Fruit fly (Drosophila melanogaster) whole organism, pupa: ENCODE measurements around the gene nudE.

Experiments
- CG10348 ChIP-seq: fragments of 200-800 bp; sonication (Bioruptor generic); IDR thresholded peaks from 2 replicates; pipeline ENCODE4 v1.3.6; 2022; ENCODE audit warnings: missing biosample characterization, missing genetic modification characterization
- CG12605 ChIP-seq: fragments of 200-800 bp; sonication (Bioruptor generic); IDR thresholded peaks from 2 replicates; pipeline ENCODE4 v1.3.6; 2022; ENCODE audit warnings: missing biosample characterization, missing genetic modification characterization
- CG13204 ChIP-seq: fragments of 200-800 bp; sonication (Bioruptor generic); optimal IDR thresholded peaks from 2 replicates; lab custom pipeline; 2018; ENCODE audit warnings: missing biosample characterization, mild to moderate bottlenecking, missing genetic modification characterization, moderate library complexity
- CG14655 ChIP-seq: fragments of 200-800 bp; sonication (Bioruptor generic); optimal IDR thresholded peaks from 3 replicates; lab custom pipeline; 2017; ENCODE audit warnings: mild to moderate bottlenecking, missing biosample characterization, missing genetic modification reagents, missing genetic modification characterization
- CG15710 ChIP-seq: fragments of 200-800 bp; sonication (Bioruptor generic); optimal IDR thresholded peaks from 2 replicates; lab custom pipeline; 2018; ENCODE audit warnings: missing biosample characterization, mild to moderate bottlenecking, missing genetic modification characterization, moderate library complexity
- CG17806 ChIP-seq: fragments of 200-800 bp; sonication (Bioruptor generic); optimal IDR thresholded peaks from 2 replicates; lab custom pipeline; 2018; ENCODE audit warnings: missing biosample characterization, mild to moderate bottlenecking, missing genetic modification characterization, moderate library complexity
- CG32121 ChIP-seq: fragments of 200-800 bp; sonication (Bioruptor generic); IDR thresholded peaks from 2 replicates; pipeline ENCODE4 v1.3.6; 2022; ENCODE audit warnings: missing biosample characterization, missing genetic modification characterization
- CG34367 ChIP-seq: fragments of 200-800 bp; sonication (Bioruptor generic); optimal IDR thresholded peaks from 2 replicates; lab custom pipeline; 2018; ENCODE audit warnings: missing biosample characterization, mild to moderate bottlenecking, missing genetic modification characterization
- CG4496 ChIP-seq: fragments of 200-800 bp; sonication (Bioruptor generic); IDR thresholded peaks from 3 replicates; pipeline ENCODE4 v1.3.6; 2022; ENCODE audit warnings: missing biosample characterization, missing genetic modification characterization
- CG8159 ChIP-seq: fragments of 200-800 bp; sonication (Bioruptor generic); optimal IDR thresholded peaks from 3 replicates; lab custom pipeline; 2018; ENCODE audit warnings: missing biosample characterization, mild to moderate bottlenecking, missing genetic modification characterization, moderate library complexity
- CG8301 ChIP-seq: fragments of 200-800 bp; sonication (Bioruptor generic); optimal IDR thresholded peaks from 2 replicates; lab custom pipeline; 2018; ENCODE audit warnings: missing biosample characterization, mild to moderate bottlenecking, missing genetic modification characterization
- CG9948 ChIP-seq: fragments of 200-800 bp; sonication (Bioruptor generic); optimal IDR thresholded peaks from 2 replicates; lab custom pipeline; 2018; ENCODE audit warnings: missing biosample characterization, mild to moderate bottlenecking, missing genetic modification characterization, moderate library complexity
- D1 ChIP-seq: fragments of 200-800 bp; sonication (Bioruptor generic); optimal IDR thresholded peaks from 2 replicates; lab custom pipeline; 2018; ENCODE audit warnings: missing biosample characterization, mild to moderate bottlenecking, missing genetic modification characterization, moderate library complexity
- EcR ChIP-seq: fragments of 200-800 bp; sonication (Bioruptor generic); optimal IDR thresholded peaks from 3 replicates; lab custom pipeline; 2019; ENCODE audit warnings: missing biosample characterization, missing genetic modification characterization, mild to moderate bottlenecking, moderate library complexity, missing genetic modification reagents
- Ets98B ChIP-seq: fragments of 200-800 bp; sonication (Bioruptor generic); IDR thresholded peaks from 2 replicates; pipeline ENCODE4 v1.3.6; 2022; ENCODE audit warnings: missing biosample characterization, missing genetic modification characterization
- Pif1A ChIP-seq: fragments of 200-800 bp; sonication (Bioruptor generic); optimal IDR thresholded peaks from 3 replicates; lab custom pipeline; 2016; ENCODE audit warnings: missing biosample characterization, missing genetic modification characterization
- Pif1B ChIP-seq: fragments of 200-800 bp; sonication (Bioruptor generic); optimal IDR thresholded peaks from 3 replicates; lab custom pipeline; 2016; ENCODE audit warnings: missing biosample characterization, missing genetic modification characterization
- Snoo ChIP-seq: fragments of 200-800 bp; sonication (Bioruptor generic); optimal IDR thresholded peaks from 3 replicates; lab custom pipeline; 2017; ENCODE audit warnings: missing biosample characterization, mild to moderate bottlenecking, missing genetic modification characterization, inconsistent platforms
- fd96Ca ChIP-seq: fragments of 200-800 bp; sonication (Bioruptor generic); IDR thresholded peaks from 3 replicates; pipeline ENCODE4 v1.3.6; 2022; ENCODE audit warnings: missing biosample characterization, missing genetic modification characterization
- gl ChIP-seq: fragments of 200-800 bp; sonication (Bioruptor generic); optimal IDR thresholded peaks from 2 replicates; lab custom pipeline; 2018; ENCODE audit warnings: missing biosample characterization, mild to moderate bottlenecking, missing genetic modification characterization
- rn ChIP-seq: fragments of 200-800 bp; sonication (Bioruptor generic); IDR thresholded peaks from 2 replicates; pipeline ENCODE4 v1.3.6; 2022; ENCODE audit warnings: missing biosample characterization, missing genetic modification characterization

Gene nudE

dm6 chr3L:9864275-9865052, 34.6 kb upstream of the nudE start, which contains the start of the genes iPLA2-VIA and Ciz1:
Gene iPLA2-VIA (minus strand): TSS chr3L:9864349.
Gene Ciz1 (plus strand): TSS chr3L:9864639.
- no peak for TF ChIP-seq CG13204 (GFP tag; lab: Kevin White, UChicago)
- TF ChIP-seq CG10348, result no peak
- no peak for TF ChIP-seq D1
- no peak for TF ChIP-seq Pif1B (GFP tag; lab: Kevin White, UChicago)
- TF ChIP-seq CG9948 (tag; lab: Kevin White, UChicago), result no peak
- TF ChIP-seq gl (tag; lab: Kevin White, UChicago), result no peak
- TF ChIP-seq Snoo (tag; lab: Kevin White, UChicago), result no peak
- no peak for TF ChIP-seq fd96Ca (GFP tag; lab: Robert Waterston, UW)
- no peak for TF ChIP-seq CG8301 (tag; lab: Kevin White, UChicago)
- no peak for TF ChIP-seq EcR (GFP tag; lab: Kevin White, UChicago)
- no peak for TF ChIP-seq CG15710 (tag; lab: Kevin White, UChicago)

- TF ChIP-seq CG8301 (tag; lab: Kevin White, UChicago) (no peak), CG32121 (no peak), CG12605 (GFP tag; lab: Robert Waterston, UW) (no peak), gl (tag; lab: Kevin White, UChicago) (no peak), CG34367 (tag; lab: Kevin White, UChicago) (no peak), CG4496 (GFP tag; lab: Robert Waterston, UW) (no peak), CG8159 (tag; lab: Kevin White, UChicago) (no peak), Pif1A (no peak), Pif1B (GFP tag; lab: Kevin White, UChicago) (no peak), Ets98B (no peak), D1 (no peak), fd96Ca (GFP tag; lab: Robert Waterston, UW) (no peak), rn (GFP tag; lab: Robert Waterston, UW) (no peak), CG14655 (GFP tag; lab: Kevin White, UChicago) (no peak)
Measured at dm6 chr3L:9865053-9865442, 34.0 kb upstream of the nudE start.

- TF ChIP-seq CG15710 (tag; lab: Kevin White, UChicago) (peak; percentile 3), CG14655 (GFP tag; lab: Kevin White, UChicago) (no peak), CG8159 (tag; lab: Kevin White, UChicago) (peak; percentile 46), fd96Ca (GFP tag; lab: Robert Waterston, UW) (peak; percentile 38; the same call in 2 of the 3 replicates), CG9948 (tag; lab: Kevin White, UChicago) (peak; percentile 36), CG4496 (GFP tag; lab: Robert Waterston, UW) (0 out of 3 replicates have a peak, but pooled peaks have one; percentile 56), CG13204 (GFP tag; lab: Kevin White, UChicago) (no peak), D1 (no peak), Ets98B (peak; percentile 13; the same call in 1 of the 2 replicates), Snoo (tag; lab: Kevin White, UChicago) (peak; percentile 2), CG34367 (tag; lab: Kevin White, UChicago) (no peak), Pif1B (GFP tag; lab: Kevin White, UChicago) (peak; percentile 39), CG10348 (no peak), EcR (GFP tag; lab: Kevin White, UChicago) (no peak), CG17806 (tag; lab: Kevin White, UChicago) (no peak), rn (GFP tag; lab: Robert Waterston, UW) (no peak), CG8301 (tag; lab: Kevin White, UChicago) (peak; percentile 62), CG32121 (0 out of 2 replicates have a peak, but pooled peaks have one; percentile 18)
- TF ChIP-seq, all 21 proteins: peak for 10
Measured at dm6 chr3L:9872035-9872434, 27.0 kb upstream of the nudE start.

dm6 chr3L:9878685-9879084, 20.4 kb upstream of the nudE start, which contains the start of gene CG34382:
Gene CG34382 (plus strand): TSS chr3L:9878985.
- TF ChIP-seq EcR (GFP tag; lab: Kevin White, UChicago), result no peak
- no peak for TF ChIP-seq Pif1B (GFP tag; lab: Kevin White, UChicago)
- TF ChIP-seq CG4496 (GFP tag; lab: Robert Waterston, UW), result 0 out of 3 replicates have a peak, but pooled peaks have one; percentile 41
- no peak for TF ChIP-seq CG15710 (tag; lab: Kevin White, UChicago)
- no peak for TF ChIP-seq CG34367 (tag; lab: Kevin White, UChicago)
- no peak for TF ChIP-seq Pif1A

- TF ChIP-seq Snoo (tag; lab: Kevin White, UChicago) (peak; percentile 84), fd96Ca (GFP tag; lab: Robert Waterston, UW) (peak; percentile 28; the same call in 1 of the 3 replicates), CG8301 (tag; lab: Kevin White, UChicago) (peak; percentile 84), D1 (peak; percentile 93), CG10348 (no peak), Pif1B (GFP tag; lab: Kevin White, UChicago) (no peak), CG8159 (tag; lab: Kevin White, UChicago) (peak; percentile 97), CG4496 (GFP tag; lab: Robert Waterston, UW) (peak; percentile 75), CG12605 (GFP tag; lab: Robert Waterston, UW) (peak; percentile 44; the same call in 1 of the 2 replicates), CG13204 (GFP tag; lab: Kevin White, UChicago) (no peak), Pif1A (no peak), gl (tag; lab: Kevin White, UChicago) (peak; percentile 48), CG32121 (peak; percentile 80), CG17806 (tag; lab: Kevin White, UChicago) (peak; percentile 88), CG9948 (tag; lab: Kevin White, UChicago) (peak; percentile 94), CG14655 (GFP tag; lab: Kevin White, UChicago) (peak; percentile 90), Ets98B (peak; percentile 67), CG15710 (tag; lab: Kevin White, UChicago) (peak; percentile 92), CG34367 (tag; lab: Kevin White, UChicago) (peak; percentile 66), EcR (GFP tag; lab: Kevin White, UChicago) (no peak), rn (GFP tag; lab: Robert Waterston, UW) (0 out of 2 replicates have a peak, but pooled peaks have one; percentile 43)
Measured at dm6 chr3L:9888630-9889130, 10.4 kb upstream of the nudE start, which contains the start of the genes Taf2 and CalpB. Gene Taf2 (minus strand): TSS chr3L:9888683. Gene CalpB (plus strand): TSS chr3L:9888762.
